Fruit fly (Drosophila melanogaster) whole organism, embryonic: ENCODE data around the gene CG42237.

ENCODE experiments used
- CG10431 ChIP-seq: fragments of 200-800 bp; sonication (Bioruptor generic); optimal IDR thresholded peaks from 3 replicates; lab custom pipeline; 2018; ENCODE audit warnings: missing biosample characterization, mild to moderate bottlenecking, missing genetic modification characterization
- CG10543 ChIP-seq: fragments of 200-800 bp; sonication (Bioruptor generic); optimal IDR thresholded peaks from 3 replicates; lab custom pipeline; 2017; ENCODE audit warnings: missing biosample characterization, mild to moderate bottlenecking, missing genetic modification characterization, moderate library complexity
- CG10959 ChIP-seq: fragments of 200-800 bp; sonication (Bioruptor generic); IDR thresholded peaks from 2 replicates; pipeline ENCODE4 v1.3.6; 2022; ENCODE audit warnings: missing biosample characterization, missing genetic modification characterization
- CG11398 ChIP-seq: fragments of 200-800 bp; sonication (Bioruptor generic); optimal IDR thresholded peaks from 2 replicates; lab custom pipeline; 2016; ENCODE audit warnings: missing biosample characterization, missing genetic modification characterization
- CG12769 ChIP-seq: fragments of 200-800 bp; sonication (Bioruptor generic); optimal IDR thresholded peaks from 2 replicates; lab custom pipeline; 2019; ENCODE audit warnings: missing biosample characterization, mild to moderate bottlenecking, missing genetic modification characterization, moderate library complexity
- CG12942 ChIP-seq: fragments of 200-800 bp; sonication (Bioruptor generic); optimal IDR thresholded peaks from 3 replicates; lab custom pipeline; 2016; ENCODE audit warnings: missing biosample characterization, missing genetic modification characterization
- CG13894 ChIP-seq: fragments of 200-800 bp; sonication (Bioruptor generic); optimal IDR thresholded peaks from 3 replicates; lab custom pipeline; 2018; ENCODE audit warnings: missing biosample characterization, mild to moderate bottlenecking, missing genetic modification characterization, moderate library complexity
- CG14965 ChIP-seq: fragments of 200-800 bp; sonication (Bioruptor generic); optimal IDR thresholded peaks from 2 replicates; lab custom pipeline; 2016; ENCODE audit warnings: missing biosample characterization, missing genetic modification characterization, borderline replicate concordance
- CG15601 ChIP-seq: fragments of 200-800 bp; sonication (Bioruptor generic); optimal IDR thresholded peaks from 3 replicates; lab custom pipeline; 2019; ENCODE audit warnings: missing biosample characterization, mild to moderate bottlenecking, missing genetic modification characterization, moderate library complexity
- CG1647 ChIP-seq: fragments of 200-800 bp; sonication (Bioruptor generic); optimal IDR thresholded peaks from 3 replicates; lab custom pipeline; 2016; ENCODE audit warnings: missing biosample characterization, missing genetic modification characterization
- CG17186 ChIP-seq: fragments of 200-800 bp; sonication (Bioruptor generic); optimal IDR thresholded peaks from 3 replicates; lab custom pipeline; 2017; ENCODE audit warnings: missing biosample characterization, missing genetic modification reagents, missing genetic modification characterization
- CG17385 ChIP-seq: fragments of 200-800 bp; sonication (Bioruptor generic); optimal IDR thresholded peaks from 3 replicates; lab custom pipeline; 2018; ENCODE audit warnings: missing biosample characterization, mild to moderate bottlenecking, missing genetic modification characterization
- CG17829 ChIP-seq: fragments of 200-800 bp; optimal IDR thresholded peaks from 2 replicates; lab custom pipeline; 2019; ENCODE audit warnings: missing biosample characterization, mild to moderate bottlenecking, missing genetic modification characterization, moderate library complexity
- CG18764 ChIP-seq: fragments of 200-800 bp; sonication (Bioruptor generic); optimal IDR thresholded peaks from 3 replicates; lab custom pipeline; 2016; ENCODE audit warnings: missing biosample characterization, missing genetic modification characterization
- CG3065 ChIP-seq: fragments of 200-800 bp; sonication (Bioruptor generic); optimal IDR thresholded peaks from 2 replicates; lab custom pipeline; 2016; ENCODE audit warnings: missing biosample characterization, missing genetic modification characterization
- CG32532 ChIP-seq: fragments of 200-800 bp; sonication (Bioruptor generic); IDR thresholded peaks from 2 replicates; pipeline ENCODE4 v1.3.6; 2022; ENCODE audit warnings: missing biosample characterization, missing genetic modification characterization
- CG7271 ChIP-seq: fragments of 200-800 bp; sonication (Bioruptor generic); optimal IDR thresholded peaks from 2 replicates; lab custom pipeline; 2018; ENCODE audit warnings: missing biosample characterization, mild to moderate bottlenecking, missing genetic modification characterization, moderate library complexity
- CG7987 ChIP-seq: fragments of 200-800 bp; sonication (Bioruptor generic); optimal IDR thresholded peaks from 2 replicates; lab custom pipeline; 2018; ENCODE audit warnings: missing biosample characterization, mild to moderate bottlenecking, missing genetic modification characterization, moderate library complexity
- CG8281 ChIP-seq: fragments of 200-800 bp; sonication (Bioruptor generic); optimal IDR thresholded peaks from 2 replicates; lab custom pipeline; 2018; ENCODE audit warnings: missing biosample characterization, mild to moderate bottlenecking, missing genetic modification characterization, moderate library complexity
- CG8765 ChIP-seq: fragments of 200-800 bp; sonication (Bioruptor generic); IDR thresholded peaks from 2 replicates; pipeline ENCODE4 v1.3.6; 2022; ENCODE audit warnings: missing biosample characterization, missing genetic modification characterization
- CG9932 ChIP-seq: fragments of 200-800 bp; sonication (Bioruptor generic); IDR thresholded peaks from 2 replicates; pipeline ENCODE4 v1.3.6; 2022; ENCODE audit warnings: missing biosample characterization, missing genetic modification characterization
- Doc3 ChIP-seq: fragments of 200-800 bp; sonication (Bioruptor generic); IDR thresholded peaks from 3 replicates; pipeline ENCODE4 v1.3.6; 2022; ENCODE audit warnings: missing biosample characterization, missing genetic modification characterization; ENCODE audit not compliant: partially characterized antibody
- Dref ChIP-seq: fragments of 200-800 bp; sonication (Bioruptor generic); IDR thresholded peaks from 2 replicates; pipeline ENCODE4 v1.3.6; 2022; ENCODE audit warnings: missing biosample characterization, missing genetic modification characterization
- Fer1 ChIP-seq: fragments of 200-800 bp; sonication (Bioruptor generic); optimal IDR thresholded peaks from 2 replicates; lab custom pipeline; 2017; ENCODE audit warnings: missing biosample characterization, mild to moderate bottlenecking, missing genetic modification characterization
- HHEX ChIP-seq: fragments of 200-800 bp; sonication (Bioruptor generic); optimal IDR thresholded peaks from 3 replicates; lab custom pipeline; 2017; ENCODE audit warnings: missing biosample characterization, mild to moderate bottlenecking, missing genetic modification characterization, missing genetic modification reagents
- HLHmδ ChIP-seq: fragments of 200-800 bp; sonication (Bioruptor generic); optimal IDR thresholded peaks from 2 replicates; lab custom pipeline; 2018; ENCODE audit warnings: missing biosample characterization, mild to moderate bottlenecking, missing genetic modification characterization, moderate library complexity
- HmgD ChIP-seq: fragments of 200-800 bp; sonication (Bioruptor generic); optimal IDR thresholded peaks from 3 replicates; lab custom pipeline; 2016; ENCODE audit warnings: missing biosample characterization, missing genetic modification characterization
- Hmx ChIP-seq: fragments of 200-800 bp; sonication (Bioruptor generic); optimal IDR thresholded peaks from 2 replicates; lab custom pipeline; 2016; ENCODE audit warnings: missing biosample characterization, missing genetic modification characterization
- Max ChIP-seq: fragments of 200-800 bp; sonication (Bioruptor generic); optimal IDR thresholded peaks from 2 replicates; lab custom pipeline; 2016; ENCODE audit warnings: missing biosample characterization, mild to moderate bottlenecking, missing genetic modification characterization
- Neu2 ChIP-seq: fragments of 200-800 bp; sonication (Bioruptor generic); optimal IDR thresholded peaks from 3 replicates; lab custom pipeline; 2016; ENCODE audit warnings: missing biosample characterization, missing genetic modification characterization, borderline replicate concordance
- Optix ChIP-seq: fragments of 200-800 bp; sonication (Bioruptor generic); IDR thresholded peaks from 3 replicates; pipeline ENCODE4 v1.3.6; 2022; ENCODE audit warnings: missing biosample characterization, missing genetic modification characterization
- Ptx1 ChIP-seq: fragments of 200-800 bp; sonication (Bioruptor generic); IDR thresholded peaks from 2 replicates; pipeline ENCODE4 v1.3.6; 2022; ENCODE audit warnings: missing biosample characterization, missing genetic modification characterization
- Sin3A ChIP-seq: fragments of >200 bp; optimal IDR thresholded peaks from 2 replicates; lab custom pipeline; 2018
- ap ChIP-seq: fragments of 200-800 bp; sonication (Bioruptor generic); IDR thresholded peaks from 2 replicates; pipeline ENCODE4 v1.3.6; 2022; ENCODE audit warnings: missing biosample characterization, missing genetic modification characterization
- az2 ChIP-seq: fragments of 200-800 bp; sonication (Bioruptor generic); optimal IDR thresholded peaks from 3 replicates; lab custom pipeline; 2016; ENCODE audit warnings: missing biosample characterization, missing genetic modification characterization
- bcd ChIP-seq: fragments of 200-800 bp; sonication (Bioruptor generic); optimal IDR thresholded peaks from 2 replicates; lab custom pipeline; 2017; ENCODE audit warnings: missing biosample characterization, mild to moderate bottlenecking, missing genetic modification characterization
- br ChIP-seq: fragments of >200 bp; optimal IDR thresholded peaks from 2 replicates; lab custom pipeline; 2017
- btn ChIP-seq: fragments of 200-800 bp; sonication (Bioruptor generic); optimal IDR thresholded peaks from 2 replicates; lab custom pipeline; 2016; ENCODE audit warnings: missing biosample characterization, missing genetic modification characterization
- crc ChIP-seq: fragments of 200-800 bp; sonication (Bioruptor generic); optimal IDR thresholded peaks from 2 replicates; lab custom pipeline; 2016; ENCODE audit warnings: missing biosample characterization, missing genetic modification characterization
- dati ChIP-seq: fragments of 200-800 bp; sonication (Bioruptor generic); IDR thresholded peaks from 2 replicates; pipeline ENCODE4 v1.3.6; 2022; ENCODE audit warnings: missing biosample characterization, missing genetic modification characterization
- dysf ChIP-seq: fragments of 200-800 bp; sonication (Bioruptor generic); IDR thresholded peaks from 3 replicates; pipeline ENCODE4 v1.3.6; 2022; ENCODE audit warnings: missing biosample characterization, missing genetic modification characterization
- fd96Cb ChIP-seq: fragments of 200-800 bp; sonication (Bioruptor generic); optimal IDR thresholded peaks from 2 replicates; lab custom pipeline; 2018; ENCODE audit warnings: missing biosample characterization, mild to moderate bottlenecking, missing genetic modification characterization, moderate library complexity
- ham ChIP-seq: fragments of 200-800 bp; sonication (Bioruptor generic); IDR thresholded peaks from 2 replicates; pipeline ENCODE4 v1.3.6; 2022; ENCODE audit warnings: missing biosample characterization, missing genetic modification characterization
- ind ChIP-seq: fragments of 200-800 bp; sonication (Bioruptor generic); optimal IDR thresholded peaks from 3 replicates; lab custom pipeline; 2016; ENCODE audit warnings: missing biosample characterization, missing genetic modification characterization
- nerfin-1 ChIP-seq: fragments of 200-800 bp; sonication (Bioruptor generic); optimal IDR thresholded peaks from 3 replicates; lab custom pipeline; 2019; ENCODE audit warnings: missing biosample characterization, mild to moderate bottlenecking, missing genetic modification characterization, moderate library complexity
- nom ChIP-seq: fragments of 200-800 bp; sonication (Bioruptor generic); optimal IDR thresholded peaks from 2 replicates; lab custom pipeline; 2017; ENCODE audit warnings: missing biosample characterization, missing genetic modification characterization, mild to moderate bottlenecking, moderate library complexity, missing genetic modification reagents
- sd ChIP-seq: fragments of 200-800 bp; sonication (Bioruptor generic); optimal IDR thresholded peaks from 3 replicates; lab custom pipeline; 2018; ENCODE audit warnings: missing biosample characterization, mild to moderate bottlenecking, missing genetic modification characterization, moderate library complexity
- stwl ChIP-seq: fragments of 200-800 bp; sonication (Bioruptor generic); optimal IDR thresholded peaks from 3 replicates; lab custom pipeline; 2018; ENCODE audit warnings: missing biosample characterization, mild to moderate bottlenecking, missing genetic modification characterization, moderate library complexity
- tgo ChIP-seq: fragments of 200-800 bp; sonication (Bioruptor generic); IDR thresholded peaks from 3 replicates; pipeline ENCODE4 v1.3.6; 2022; ENCODE audit warnings: missing biosample characterization, missing genetic modification characterization
- vvl ChIP-seq: fragments of 200-800 bp; sonication (Bioruptor generic); IDR thresholded peaks from 2 replicates; pipeline ENCODE4 v1.3.6; 2022; ENCODE audit warnings: missing biosample characterization, missing genetic modification characterization
- z ChIP-seq: fragments of 200-800 bp; sonication (Bioruptor generic); IDR thresholded peaks from 3 replicates; pipeline ENCODE4 v1.3.6; 2022; ENCODE audit warnings: missing biosample characterization, missing genetic modification characterization
- zfh2 ChIP-seq: fragments of 200-800 bp; sonication (Bioruptor generic); optimal IDR thresholded peaks from 2 replicates; lab custom pipeline; 2016; ENCODE audit warnings: missing biosample characterization, missing genetic modification characterization

Gene CG42237

DNA sequence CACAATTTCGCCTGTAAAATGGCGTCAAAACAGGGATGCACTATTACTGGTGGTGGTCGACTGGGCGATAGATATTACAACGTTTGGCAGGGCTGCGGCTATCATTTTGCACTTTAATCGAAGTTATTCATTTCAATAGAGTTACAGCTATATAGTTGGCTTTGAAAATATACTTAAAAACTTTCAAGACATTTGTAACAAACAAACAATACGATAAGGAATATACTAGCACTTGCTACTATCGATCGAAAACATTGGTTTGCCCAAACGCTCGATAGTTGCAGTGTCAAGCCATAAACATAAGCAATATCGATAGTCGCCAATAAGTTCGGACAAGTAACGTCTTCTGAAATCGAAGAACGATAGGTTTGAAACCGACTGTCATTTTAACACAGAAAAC, 44.5 kb downstream of the CG42237 start, which contains the start of the genes Bap60 and CG12096 (continued):
- TF ChIP-seq zfh2 (GFP tag; lab: Kevin White, UChicago) (peak; percentile 88), CG7987 (GFP tag; lab: Kevin White, UChicago) (peak; percentile 28), stwl (tag; lab: Kevin White, UChicago) (peak; percentile 84), HLHmδ (GFP tag; lab: Kevin White, UChicago) (no peak), crc (peak; percentile 44), ind (GFP tag; lab: Kevin White, UChicago) (peak; percentile 79), CG3065 (GFP tag; lab: Kevin White, UChicago) (peak; percentile 44), Optix (GFP tag; lab: Robert Waterston, UW) (peak; percentile 13; the same call in 1 of the 3 replicates), CG13894 (tag; lab: Kevin White, UChicago) (peak; percentile 63), z (GFP tag; lab: Robert Waterston, UW) (no peak), CG7271 (tag; lab: Kevin White, UChicago) (no peak), HmgD (GFP tag; lab: Kevin White, UChicago) (peak; percentile 84), Doc3 (GFP tag; lab: Robert Waterston, UW) (peak; percentile 90), ham (GFP tag; lab: Robert Waterston, UW) (0 out of 2 replicates have a peak, but pooled peaks have one; percentile 28), nerfin-1 (tag; lab: Kevin White, UChicago) (peak; percentile 70), ap (no peak; the same call in 1 of the 2 replicates), CG8281 (tag; lab: Kevin White, UChicago) (peak; percentile 39), CG17186 (peak; percentile 68), btn (GFP tag; lab: Kevin White, UChicago) (peak; percentile 34), fd96Cb (tag; lab: Kevin White, UChicago) (peak; percentile 56), dati (GFP tag; lab: Robert Waterston, UW) (no peak), CG10543 (GFP tag; lab: Kevin White, UChicago) (peak; percentile 73), CG32532 (peak; percentile 62), Dref (GFP tag; lab: Robert Waterston, UW) (peak; percentile 66), az2 (GFP tag; lab: Kevin White, UChicago) (peak; percentile 61), bcd (GFP tag; lab: Kevin White, UChicago) (peak; percentile 70), Max (GFP tag; lab: Kevin White, UChicago) (peak; percentile 63), CG12769 (no peak), CG10431 (GFP tag; lab: Kevin White, UChicago) (peak; percentile 17), CG17829 (tag; lab: Kevin White, UChicago) (peak; percentile 79), Fer1 (GFP tag; lab: Kevin White, UChicago) (peak; percentile 70), Sin3A (lab: Kevin White, UChicago) (peak; percentile 99), nom (no peak), CG1647 (peak; percentile 67), CG12942 (peak; percentile 72), CG11398 (GFP tag; lab: Kevin White, UChicago) (peak; percentile 27), sd (tag; lab: Kevin White, UChicago) (no peak), CG14965 (no peak), dysf (GFP tag; lab: Robert Waterston, UW) (peak; percentile 75; the same call in 2 of the 3 replicates), br (no peak), CG15601 (tag; lab: Kevin White, UChicago) (peak; percentile 76), CG10959 (no peak), CG9932 (GFP tag; lab: Robert Waterston, UW) (peak; percentile 85), tgo (GFP tag; lab: Robert Waterston, UW) (peak; percentile 61), Neu2 (GFP tag; lab: Kevin White, UChicago) (peak; percentile 23), vvl (GFP tag; lab: Robert Waterston, UW) (peak; percentile 52; the same call in 1 of the 2 replicates), Hmx (no peak), Ptx1 (GFP tag; lab: Robert Waterston, UW) (peak; percentile 76), CG8765 (GFP tag; lab: Robert Waterston, UW) (peak; percentile 70), CG17385 (GFP tag; lab: Kevin White, UChicago) (peak; percentile 61), HHEX (GFP tag; lab: Kevin White, UChicago) (peak; percentile 26), CG18764 (GFP tag; lab: Kevin White, UChicago) (peak; percentile 46)
